Fruit fly (Drosophila melanogaster): ENCODE data around the gene Snoo.

The Snoo gene

DNA sequence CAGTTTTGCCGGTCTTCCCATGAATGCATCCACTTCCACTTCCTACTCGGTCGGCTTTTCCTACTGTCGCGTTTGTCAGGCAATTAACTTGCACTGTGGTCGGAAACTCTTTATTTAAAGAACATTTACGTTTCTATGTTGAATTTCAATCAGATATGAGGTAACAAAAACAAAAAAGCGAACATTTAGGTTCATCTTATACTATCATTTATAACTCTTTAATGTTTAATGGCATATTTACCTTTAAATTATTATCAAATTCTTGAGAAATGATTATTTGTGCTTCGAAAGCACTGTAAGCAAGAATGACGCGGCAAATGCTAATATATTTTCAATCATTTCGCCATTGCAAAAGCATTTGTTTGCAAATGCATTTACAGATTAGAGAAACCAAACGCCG, 49.8 kb upstream of the Snoo start (continued):
- no peak for TF ChIP-seq Trl (optimal IDR thresholded peaks at IDR 0.05)
- TF ChIP-seq Trl (GFP tag; optimal IDR thresholded peaks at IDR 0.05) = no peak
- no peak for TF ChIP-seq Lhr (GFP tag; optimal IDR thresholded peaks at IDR 0.05)
- TF ChIP-seq CG12071 (GFP tag; optimal IDR thresholded peaks at IDR 0.05) = no peak
- TF ChIP-seq Dll (GFP tag; IDR thresholded peaks at IDR 0.05; ENCODE audit: partially characterized antibody) = no peak
- no peak for TF ChIP-seq Dfd (GFP tag; optimal IDR thresholded peaks at IDR 0.05)
- no peak for TF ChIP-seq CG12104 (GFP tag; optimal IDR thresholded peaks at IDR 0.05)
- no peak for TF ChIP-seq zen2 (GFP tag; IDR thresholded peaks at IDR 0.05; ENCODE audit: partially characterized antibody)
- no peak for TF ChIP-seq danr (GFP tag; IDR thresholded peaks at IDR 0.05)
- TF ChIP-seq CG8478 (optimal IDR thresholded peaks at IDR 0.05) = no peak
- peak; percentile 9 for TF ChIP-seq gem (tag; optimal IDR thresholded peaks at IDR 0.05)
- no peak for TF ChIP-seq CG6175 (GFP tag; IDR thresholded peaks at IDR 0.05)
- no peak for TF ChIP-seq sisA (GFP tag; IDR thresholded peaks at IDR 0.05)

DNA sequence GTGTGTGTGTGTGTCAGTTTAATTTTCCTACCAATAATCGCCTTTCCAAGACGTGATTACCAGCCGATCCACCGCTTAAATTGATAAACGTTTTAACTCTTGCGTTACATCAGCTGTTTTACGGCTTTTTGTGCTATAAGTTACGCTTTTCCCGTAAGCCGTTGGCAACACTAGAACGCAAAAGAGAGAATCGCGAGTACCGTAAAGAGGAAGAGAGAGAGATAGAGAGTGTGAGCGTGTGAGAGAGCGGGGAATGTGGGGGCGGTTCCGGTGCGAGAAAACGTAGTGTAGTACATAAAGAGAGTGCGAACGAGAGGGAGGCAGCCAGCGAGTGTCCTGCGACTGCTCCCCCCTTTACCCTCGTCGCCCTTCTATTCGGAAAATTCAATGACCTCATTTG, 47.6 kb upstream of the Snoo start:
- peak; percentile 25 for TF ChIP-seq Hmr (GFP tag; optimal IDR thresholded peaks at IDR 0.05)
- no peak for TF ChIP-seq ara (GFP tag; IDR thresholded peaks at IDR 0.05)
- TF ChIP-seq CG14710 (tag; optimal IDR thresholded peaks at IDR 0.05) = no peak
- TF ChIP-seq CG10321 (GFP tag; IDR thresholded peaks at IDR 0.05) = peak; percentile 44; the same call in 1 of the 2 replicates
- TF ChIP-seq sr (GFP tag; IDR thresholded peaks at IDR 0.05) = peak; percentile 30; the same call in 2 of the 3 replicates
- peak; percentile 46 for TF ChIP-seq nom (GFP tag; optimal IDR thresholded peaks at IDR 0.05)
- TF ChIP-seq CG6654 (GFP tag; optimal IDR thresholded peaks at IDR 0.05) = no peak
- TF ChIP-seq CG1602 (GFP tag; optimal IDR thresholded peaks at IDR 0.05) = no peak
- peak; percentile 57 for TF ChIP-seq CG8478 (optimal IDR thresholded peaks at IDR 0.05)
- peak; percentile 33 for TF ChIP-seq CG18599 (GFP tag; optimal IDR thresholded peaks at IDR 0.05)
- TF ChIP-seq CG8388 (GFP tag; optimal IDR thresholded peaks at IDR 0.05) = no peak
- no peak for TF ChIP-seq Doc2 (GFP tag; IDR thresholded peaks at IDR 0.05)
- TF ChIP-seq Trl (optimal IDR thresholded peaks at IDR 0.05) = peak; percentile 95 to 97
- peak; percentile 67 for TF ChIP-seq Trl (GFP tag; optimal IDR thresholded peaks at IDR 0.05)
- TF ChIP-seq CG14441 (GFP tag; IDR thresholded peaks at IDR 0.05) = no peak
- TF ChIP-seq h (optimal IDR thresholded peaks at IDR 0.05) = no peak
- no peak for TF ChIP-seq CG8089 (GFP tag; optimal IDR thresholded peaks at IDR 0.05)
- TF ChIP-seq CG9215 (GFP tag; IDR thresholded peaks at IDR 0.05) = peak; percentile 26; the same call in 1 of the 2 replicates
- TF ChIP-seq wor (GFP tag; IDR thresholded peaks at IDR 0.05) = no peak
- TF ChIP-seq yki (optimal IDR thresholded peaks at IDR 0.05) = peak; percentile 78
- peak; percentile 68 for TF ChIP-seq CG1832 (GFP tag; optimal IDR thresholded peaks at IDR 0.05)
- TF ChIP-seq Pdp1 (GFP tag; optimal IDR thresholded peaks at IDR 0.05) = peak in 1 of 2 experiments; percentile 29
- no peak for TF ChIP-seq lab (GFP tag; optimal IDR thresholded peaks at IDR 0.05)
- TF ChIP-seq chinmo (GFP tag; IDR thresholded peaks at IDR 0.05; ENCODE audit: partially characterized antibody) = peak; percentile 79; the same call in 2 of the 4 replicates
- no peak for TF ChIP-seq CG11085 (GFP tag; IDR thresholded peaks at IDR 0.05)
- peak; percentile 5 for TF ChIP-seq gro (GFP tag; optimal IDR thresholded peaks at IDR 0.05)
- no peak for TF ChIP-seq Hmx (GFP tag; optimal IDR thresholded peaks at IDR 0.05)
- TF ChIP-seq CG32532 (GFP tag; IDR thresholded peaks at IDR 0.05) = peak; percentile 52; the same call in 1 of the 2 replicates
- TF ChIP-seq CG8944 (GFP tag; optimal IDR thresholded peaks at IDR 0.05) = no peak
- no peak for TF ChIP-seq HHEX (GFP tag; optimal IDR thresholded peaks at IDR 0.05)
- TF ChIP-seq CG1603 (tag; optimal IDR thresholded peaks at IDR 0.05) = peak; percentile 0
- TF ChIP-seq CG2712 (tag; optimal IDR thresholded peaks at IDR 0.05) = peak; percentile 7
- TF ChIP-seq CG3163 (GFP tag; optimal IDR thresholded peaks at IDR 0.05) = peak; percentile 79
- TF ChIP-seq fd96Cb (tag; optimal IDR thresholded peaks at IDR 0.05) = no peak
- TF ChIP-seq CG6813 (GFP tag; optimal IDR thresholded peaks at IDR 0.05) = peak; percentile 27
- no peak for TF ChIP-seq CG3065 (GFP tag; optimal IDR thresholded peaks at IDR 0.05)
- TF ChIP-seq CG6254 (GFP tag; optimal IDR thresholded peaks at IDR 0.05) = peak; percentile 9
- TF ChIP-seq CG34376 (GFP tag; optimal IDR thresholded peaks at IDR 0.05) = peak; percentile 23
- peak; percentile 85 for TF ChIP-seq cg (GFP tag; optimal IDR thresholded peaks at IDR 0.05)
- TF ChIP-seq seq (GFP tag; IDR thresholded peaks at IDR 0.05) = peak; percentile 54; the same call in 1 of the 2 replicates

Data from whole organism, embryonic.